Fruit fly (Drosophila melanogaster) whole organism, embryonic: ENCODE measurements around the gene CG5377.

ENCODE experiments used
- Ada2b ChIP-seq: fragments of 200-800 bp; sonication (Bioruptor generic); IDR thresholded peaks from 2 replicates; pipeline ENCODE4 v1.3.6; 2022; ENCODE audit warnings: missing biosample characterization, missing genetic modification characterization
- Atf3 ChIP-seq: fragments of 200-800 bp; sonication (Bioruptor generic); optimal IDR thresholded peaks from 3 replicates; lab custom pipeline; 2016; ENCODE audit warnings: missing biosample characterization, missing genetic modification characterization
- Awh ChIP-seq: fragments of 200-800 bp; sonication (Bioruptor generic); IDR thresholded peaks from 2 replicates; pipeline ENCODE4, ENCODE4 v1.3.6; 2022; ENCODE audit warnings: missing biosample characterization, missing genetic modification characterization
- CG10267 ChIP-seq: fragments of 200-800 bp; sonication (Bioruptor generic); optimal IDR thresholded peaks from 2 replicates; lab custom pipeline; 2018; ENCODE audit warnings: missing biosample characterization, mild to moderate bottlenecking, missing genetic modification characterization, moderate library complexity
- CG10431 ChIP-seq: fragments of 200-800 bp; sonication (Bioruptor generic); optimal IDR thresholded peaks from 3 replicates; lab custom pipeline; 2018; ENCODE audit warnings: missing biosample characterization, mild to moderate bottlenecking, missing genetic modification characterization
- CG11398 ChIP-seq: fragments of 200-800 bp; sonication (Bioruptor generic); optimal IDR thresholded peaks from 2 replicates; lab custom pipeline; 2016; ENCODE audit warnings: missing biosample characterization, missing genetic modification characterization
- CG11504 ChIP-seq: fragments of 200-800 bp; sonication (Bioruptor generic); optimal IDR thresholded peaks from 3 replicates; lab custom pipeline; 2019; ENCODE audit warnings: missing biosample characterization, mild to moderate bottlenecking, missing genetic modification characterization, moderate library complexity
- CG11696 ChIP-seq: fragments of 200-800 bp; sonication (Bioruptor generic); IDR thresholded peaks from 2 replicates; pipeline ENCODE4 v1.3.6; 2022; ENCODE audit warnings: missing biosample characterization, missing genetic modification characterization
- CG12104 ChIP-seq: fragments of 200-800 bp; sonication (Bioruptor generic); optimal IDR thresholded peaks from 3 replicates; lab custom pipeline; 2016; ENCODE audit warnings: missing biosample characterization, missing genetic modification characterization
- CG13624 ChIP-seq: fragments of 200-800 bp; sonication (Bioruptor generic); optimal IDR thresholded peaks from 2 replicates; lab custom pipeline; 2016; ENCODE audit warnings: missing biosample characterization, missing genetic modification characterization
- CG1529 ChIP-seq: fragments of 200-800 bp; sonication (Bioruptor generic); optimal IDR thresholded peaks from 3 replicates; lab custom pipeline; 2018; ENCODE audit warnings: missing biosample characterization, missing genetic modification characterization
- CG3163 ChIP-seq: fragments of 200-800 bp; sonication (Bioruptor generic); optimal IDR thresholded peaks from 3 replicates; lab custom pipeline; 2016; ENCODE audit warnings: missing biosample characterization, missing genetic modification characterization
- CG32532 ChIP-seq: fragments of 200-800 bp; sonication (Bioruptor generic); IDR thresholded peaks from 2 replicates; pipeline ENCODE4 v1.3.6; 2022; ENCODE audit warnings: missing biosample characterization, missing genetic modification characterization
- CG8478 ChIP-seq: fragments of >200 bp; optimal IDR thresholded peaks from 2 replicates; lab custom pipeline; 2018
- CG9727 ChIP-seq: fragments of 200-800 bp; sonication (Bioruptor generic); optimal IDR thresholded peaks from 3 replicates; lab custom pipeline; 2017; ENCODE audit warnings: missing biosample characterization, mild to moderate bottlenecking, missing genetic modification characterization
- CoRest ChIP-seq: fragments of 200-800 bp; sonication (Bioruptor generic); optimal IDR thresholded peaks from 3 replicates; lab custom pipeline; 2018; ENCODE audit warnings: missing biosample characterization, mild to moderate bottlenecking, missing genetic modification characterization, moderate library complexity
- D ChIP-seq, 2 experiments: fragments of 200-800 bp in 1 of 2; fragments of >200 bp in 1 of 2; sonication (Bioruptor generic) in 1 of 2; optimal IDR thresholded peaks; 2 replicates in 1 of 2; 3 replicates in 1 of 2; lab custom pipeline; 2017; ENCODE audit warnings: mild to moderate bottlenecking in 1 of 2, missing biosample characterization in 1 of 2, missing genetic modification characterization in 1 of 2, missing genetic modification reagents in 1 of 2
- Eip74EF ChIP-seq, 2 experiments: fragments of 200-800 bp in 1 of 2; fragments of >200 bp in 1 of 2; sonication (Bioruptor generic) in 1 of 2; optimal IDR thresholded peaks; 2 replicates each; lab custom pipeline; 2017 to 2019; ENCODE audit warnings: missing biosample characterization in 2 of 2, missing genetic modification characterization in 2 of 2, mild to moderate bottlenecking in 1 of 2, moderate library complexity in 1 of 2
- Ets97D ChIP-seq: fragments of 200-800 bp; sonication (Bioruptor generic); optimal IDR thresholded peaks from 3 replicates; lab custom pipeline; 2016; ENCODE audit warnings: missing biosample characterization, missing genetic modification characterization
- Fer3 ChIP-seq: fragments of 200-800 bp; sonication (Bioruptor generic); optimal IDR thresholded peaks from 2 replicates; lab custom pipeline; 2018; ENCODE audit warnings: missing biosample characterization, mild to moderate bottlenecking, missing genetic modification characterization, moderate library complexity
- HLH3B ChIP-seq: fragments of 200-800 bp; sonication (Bioruptor generic); IDR thresholded peaks from 2 replicates; pipeline ENCODE4 v1.3.6; 2022; ENCODE audit warnings: missing biosample characterization, missing genetic modification characterization
- Pdp1 ChIP-seq, 2 experiments: fragments of 200-800 bp; sonication (Bioruptor generic); optimal IDR thresholded peaks; 3 replicates each; lab custom pipeline; 2016; ENCODE audit warnings: missing biosample characterization in 2 of 2, missing genetic modification characterization in 2 of 2, mild to moderate bottlenecking in 1 of 2, moderate library complexity in 1 of 2
- abd-A ChIP-seq: fragments of 200-800 bp; sonication (Bioruptor generic); optimal IDR thresholded peaks from 3 replicates; lab custom pipeline; 2019; ENCODE audit warnings: missing biosample characterization, mild to moderate bottlenecking, missing genetic modification characterization, moderate library complexity
- ato ChIP-seq: fragments of 200-800 bp; sonication (Bioruptor generic); IDR thresholded peaks from 2 replicates; pipeline ENCODE4 v1.3.6; 2022; ENCODE audit warnings: missing biosample characterization, missing genetic modification characterization; ENCODE audit not compliant: partially characterized antibody
- bbx ChIP-seq: fragments of 200-800 bp; sonication (Bioruptor generic); IDR thresholded peaks from 2 replicates; pipeline ENCODE4 v1.3.6; 2022; ENCODE audit warnings: missing biosample characterization, missing genetic modification characterization; ENCODE audit not compliant: partially characterized antibody
- br ChIP-seq: fragments of >200 bp; optimal IDR thresholded peaks from 2 replicates; lab custom pipeline; 2017
- danr ChIP-seq: fragments of 200-800 bp; sonication (Bioruptor generic); IDR thresholded peaks from 2 replicates; pipeline ENCODE4 v1.3.6; 2022; ENCODE audit warnings: missing biosample characterization, missing genetic modification characterization
- dm ChIP-seq: fragments of 200-800 bp; sonication (Bioruptor generic); optimal IDR thresholded peaks from 3 replicates; lab custom pipeline; 2016; ENCODE audit warnings: missing biosample characterization, missing genetic modification characterization
- dpn ChIP-seq, 2 experiments: fragments of 200-800 bp; sonication (Bioruptor generic); optimal IDR thresholded peaks; 3 replicates each; lab custom pipeline; 2016; ENCODE audit warnings: missing biosample characterization in 2 of 2, missing genetic modification characterization in 2 of 2
- jigr1 ChIP-seq: fragments of 200-800 bp; sonication (Bioruptor generic); IDR thresholded peaks from 3 replicates; pipeline ENCODE4 v1.3.6; 2022; ENCODE audit warnings: missing biosample characterization, missing genetic modification characterization
- oc ChIP-seq: fragments of 200-800 bp; sonication (Bioruptor generic); optimal IDR thresholded peaks from 2 replicates; lab custom pipeline; 2018; ENCODE audit warnings: missing biosample characterization, mild to moderate bottlenecking, missing genetic modification characterization, moderate library complexity
- pros ChIP-seq: fragments of 200-800 bp; sonication (Bioruptor generic); optimal IDR thresholded peaks from 3 replicates; lab custom pipeline; 2019; ENCODE audit warnings: missing biosample characterization, mild to moderate bottlenecking, missing genetic modification characterization, moderate library complexity
- seq ChIP-seq: fragments of 200-800 bp; sonication (Bioruptor generic); IDR thresholded peaks from 2 replicates; pipeline ENCODE4 v1.3.6; 2022; ENCODE audit warnings: missing biosample characterization, missing genetic modification characterization
- slp2 ChIP-seq: fragments of 200-800 bp; sonication (Bioruptor generic); optimal IDR thresholded peaks from 2 replicates; lab custom pipeline; 2016; ENCODE audit warnings: missing biosample characterization, missing genetic modification characterization
- trh ChIP-seq: fragments of 200-800 bp; sonication (Bioruptor generic); optimal IDR thresholded peaks from 2 replicates; lab custom pipeline; 2016; ENCODE audit warnings: missing biosample characterization, missing genetic modification characterization
- vnd ChIP-seq: fragments of 200-800 bp; sonication (Bioruptor generic); IDR thresholded peaks from 3 replicates; pipeline ENCODE4 v1.3.6; 2022; ENCODE audit warnings: missing biosample characterization, missing genetic modification characterization; ENCODE audit not compliant: partially characterized antibody
- vvl ChIP-seq: fragments of 200-800 bp; sonication (Bioruptor generic); IDR thresholded peaks from 2 replicates; pipeline ENCODE4 v1.3.6; 2022; ENCODE audit warnings: missing biosample characterization, missing genetic modification characterization

The CG5377 gene

DNA sequence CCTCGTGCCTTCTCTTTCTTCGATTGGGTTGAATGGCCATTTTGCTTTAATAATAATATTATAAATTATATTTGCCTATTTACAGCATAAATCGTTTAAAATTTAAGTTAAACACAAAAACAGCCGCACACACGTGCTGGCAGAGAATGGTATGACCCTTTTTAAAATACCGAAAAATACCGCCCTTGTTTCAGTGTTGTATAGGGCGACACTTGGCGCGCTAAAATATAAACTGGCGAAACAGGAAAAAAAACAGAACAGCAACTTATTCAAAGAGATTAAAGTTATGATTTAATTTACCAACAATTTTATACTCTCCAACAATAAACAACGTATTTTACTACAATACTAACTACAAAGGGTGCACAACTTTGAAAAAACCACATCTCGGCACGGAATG is 21.5 kb downstream of the CG5377 start, which contains the start of gene CG12499 (continued):
- TF ChIP-seq ato (GFP tag; lab: Robert Waterston, UW) (no peak), Ets97D (GFP tag; lab: Kevin White, UChicago) (peak; percentile 20), CG11398 (GFP tag; lab: Kevin White, UChicago) (no peak), CG11504 (no peak), CG10431 (GFP tag; lab: Kevin White, UChicago) (no peak), Atf3 (GFP tag; lab: Kevin White, UChicago) (no peak), bbx (GFP tag; lab: Robert Waterston, UW) (no peak), abd-A (no peak), CG10267 (tag; lab: Kevin White, UChicago) (peak; percentile 89), CG11696 (GFP tag; lab: Robert Waterston, UW) (no peak), trh (no peak)
- TF ChIP-seq, all 482 proteins: peak for 20

dm6 chr3R:22438301-22438700 is 29.7 kb downstream of the CG5377 start:
- peak; percentile 20 for TF ChIP-seq pros (GFP tag; lab: Kevin White, UChicago)
- no peak for TF ChIP-seq CG8478
- TF ChIP-seq vvl = peak; percentile 66; the same call in 1 of the 2 replicates
- TF ChIP-seq seq (GFP tag; lab: Robert Waterston, UW) = no peak
- no peak for TF ChIP-seq Ada2b
- no peak for TF ChIP-seq Pdp1 (GFP tag; optimal IDR thresholded peaks at IDR 0.05; lab: Kevin White, UChicago)
- TF ChIP-seq dpn (GFP tag; optimal IDR thresholded peaks at IDR 0.05; lab: Kevin White, UChicago) = no peak
- peak in 1 of 2 experiments; percentile 12 for TF ChIP-seq Eip74EF (GFP tag; optimal IDR thresholded peaks at IDR 0.05; lab: Kevin White, UChicago)
- peak; percentile 58 for TF ChIP-seq oc (tag; lab: Kevin White, UChicago)
- no peak for TF ChIP-seq Awh (GFP tag; lab: Robert Waterston, UW)
- no peak for TF ChIP-seq CG1529 (GFP tag; lab: Kevin White, UChicago)
- TF ChIP-seq jigr1 (GFP tag; lab: Robert Waterston, UW) = no peak
- TF ChIP-seq dm (GFP tag; lab: Kevin White, UChicago) = no peak
- no peak for TF ChIP-seq slp2 (GFP tag; lab: Kevin White, UChicago)
- TF ChIP-seq CG12104 = no peak
- no peak for TF ChIP-seq CG32532 (GFP tag; lab: Robert Waterston, UW)
- TF ChIP-seq CG13624 (GFP tag; lab: Kevin White, UChicago) = no peak
- TF ChIP-seq abd-A = peak; percentile 60
- no peak for TF ChIP-seq danr (GFP tag; lab: Robert Waterston, UW)
- TF ChIP-seq D (optimal IDR thresholded peaks at IDR 0.05; lab: Kevin White, UChicago) = no peak
- TF ChIP-seq D (GFP tag; optimal IDR thresholded peaks at IDR 0.05; lab: Kevin White, UChicago) = no peak
- TF ChIP-seq Fer3 = no peak
- no peak for TF ChIP-seq HLH3B (GFP tag; lab: Robert Waterston, UW)

- TF ChIP-seq CG3163 (GFP tag; lab: Kevin White, UChicago) (no peak), CoRest (tag; lab: Kevin White, UChicago) (no peak), vnd (GFP tag; lab: Robert Waterston, UW) (0 out of 3 replicates have a peak, but pooled peaks have one; percentile 7), pros (GFP tag; lab: Kevin White, UChicago) (peak; percentile 28), CG9727 (GFP tag; lab: Kevin White, UChicago) (no peak), br (lab: Kevin White, UChicago) (no peak)
- TF ChIP-seq, all 482 proteins: peak for 2
These were observed 31.9 kb downstream of the CG5377 start, which contains the start of gene CG13847 for dm6 chr3R:22436050-22436449. Gene CG13847 (minus strand): TSS chr3R:22436150.
